Fruit fly (Drosophila melanogaster) whole organism, embryonic: ENCODE measurements around the gene gro.

Experiments
- Abd-B ChIP-seq: fragments of 200-800 bp; sonication (Bioruptor generic); optimal IDR thresholded peaks from 2 replicates; lab custom pipeline; 2018; ENCODE audit warnings: missing biosample characterization, mild to moderate bottlenecking, missing genetic modification characterization, moderate library complexity
- BEAF-32 ChIP-seq: fragments of 200-800 bp; sonication (Bioruptor generic); optimal IDR thresholded peaks from 3 replicates; lab custom pipeline; 2017; ENCODE audit warnings: missing biosample characterization, missing genetic modification characterization, mild to moderate bottlenecking, moderate library complexity, missing genetic modification reagents
- CG10209 ChIP-seq: fragments of 200-800 bp; sonication (Bioruptor generic); optimal IDR thresholded peaks from 3 replicates; lab custom pipeline; 2017; ENCODE audit warnings: missing biosample characterization, mild to moderate bottlenecking, missing genetic modification characterization, missing genetic modification reagents
- CG1024 ChIP-seq: fragments of 200-800 bp; sonication (Bioruptor generic); IDR thresholded peaks from 2 replicates; pipeline ENCODE4 v1.3.6; 2022; ENCODE audit warnings: missing biosample characterization, missing genetic modification characterization
- CG10267 ChIP-seq: fragments of 200-800 bp; sonication (Bioruptor generic); optimal IDR thresholded peaks from 2 replicates; lab custom pipeline; 2018; ENCODE audit warnings: missing biosample characterization, mild to moderate bottlenecking, missing genetic modification characterization, moderate library complexity
- CG10543 ChIP-seq: fragments of 200-800 bp; sonication (Bioruptor generic); optimal IDR thresholded peaks from 3 replicates; lab custom pipeline; 2017; ENCODE audit warnings: missing biosample characterization, mild to moderate bottlenecking, missing genetic modification characterization, moderate library complexity
- CG10654 ChIP-seq: fragments of 200-800 bp; sonication (Bioruptor generic); optimal IDR thresholded peaks from 2 replicates; lab custom pipeline; 2016; ENCODE audit warnings: missing biosample characterization, missing genetic modification characterization
- CG10979 ChIP-seq: fragments of 200-800 bp; sonication (Bioruptor generic); optimal IDR thresholded peaks from 2 replicates; lab custom pipeline; 2018; ENCODE audit warnings: missing biosample characterization, mild to moderate bottlenecking, missing genetic modification characterization, moderate library complexity
- CG11695 ChIP-seq: fragments of 200-800 bp; sonication (Bioruptor generic); IDR thresholded peaks from 3 replicates; pipeline ENCODE4 v1.3.6; 2022; ENCODE audit warnings: missing biosample characterization, missing genetic modification characterization
- CG12236 ChIP-seq: fragments of 200-800 bp; sonication (Bioruptor generic); optimal IDR thresholded peaks from 2 replicates; lab custom pipeline; 2016; ENCODE audit warnings: missing biosample characterization, missing genetic modification characterization
- CG12942 ChIP-seq: fragments of 200-800 bp; sonication (Bioruptor generic); optimal IDR thresholded peaks from 3 replicates; lab custom pipeline; 2016; ENCODE audit warnings: missing biosample characterization, missing genetic modification characterization
- CG15073 ChIP-seq: fragments of 200-800 bp; sonication (Bioruptor generic); optimal IDR thresholded peaks from 2 replicates; lab custom pipeline; 2016; ENCODE audit warnings: missing biosample characterization, missing genetic modification characterization
- CG15514 ChIP-seq: fragments of 200-800 bp; sonication (Bioruptor generic); optimal IDR thresholded peaks from 3 replicates; lab custom pipeline; 2017; ENCODE audit warnings: missing biosample characterization, missing genetic modification characterization, mild to moderate bottlenecking, moderate library complexity, missing genetic modification reagents
- CG3163 ChIP-seq: fragments of 200-800 bp; sonication (Bioruptor generic); optimal IDR thresholded peaks from 3 replicates; lab custom pipeline; 2016; ENCODE audit warnings: missing biosample characterization, missing genetic modification characterization
- CG4820 ChIP-seq: fragments of 200-800 bp; sonication (Bioruptor generic); optimal IDR thresholded peaks from 3 replicates; lab custom pipeline; 2016; ENCODE audit warnings: missing biosample characterization, missing genetic modification characterization
- CG5953 ChIP-seq: fragments of 200-800 bp; sonication (Bioruptor generic); IDR thresholded peaks from 2 replicates; pipeline ENCODE4 v1.3.6; 2022; ENCODE audit warnings: missing biosample characterization, missing genetic modification characterization
- CG6683 ChIP-seq: fragments of 200-800 bp; sonication (Bioruptor generic); optimal IDR thresholded peaks from 2 replicates; lab custom pipeline; 2017; ENCODE audit warnings: missing biosample characterization, mild to moderate bottlenecking, missing genetic modification characterization, missing genetic modification reagents
- CG6813 ChIP-seq: fragments of 200-800 bp; sonication (Bioruptor generic); optimal IDR thresholded peaks from 2 replicates; lab custom pipeline; 2017; ENCODE audit warnings: missing biosample characterization, missing genetic modification characterization, mild to moderate bottlenecking, moderate library complexity, missing genetic modification reagents
- CG7928 ChIP-seq: fragments of 200-800 bp; sonication (Bioruptor generic); optimal IDR thresholded peaks from 2 replicates; lab custom pipeline; 2017; ENCODE audit warnings: missing biosample characterization, mild to moderate bottlenecking, missing genetic modification characterization
- CG9932 ChIP-seq: fragments of 200-800 bp; sonication (Bioruptor generic); IDR thresholded peaks from 2 replicates; pipeline ENCODE4 v1.3.6; 2022; ENCODE audit warnings: missing biosample characterization, missing genetic modification characterization
- Dek ChIP-seq: fragments of 200-800 bp; sonication (Bioruptor generic); optimal IDR thresholded peaks from 3 replicates; lab custom pipeline; 2019; ENCODE audit warnings: missing biosample characterization, mild to moderate bottlenecking, missing genetic modification characterization, moderate library complexity
- Dip2 ChIP-seq: fragments of 200-800 bp; sonication (Bioruptor generic); IDR thresholded peaks from 2 replicates; pipeline ENCODE4 v1.3.6; 2022; ENCODE audit warnings: missing biosample characterization, missing genetic modification characterization
- Dll ChIP-seq: fragments of 200-800 bp; sonication (Bioruptor generic); IDR thresholded peaks from 4 replicates; pipeline ENCODE4 v1.3.6; 2022; ENCODE audit warnings: missing biosample characterization, missing genetic modification characterization; ENCODE audit not compliant: partially characterized antibody
- H15 ChIP-seq: fragments of 200-800 bp; sonication (Bioruptor generic); IDR thresholded peaks from 3 replicates; pipeline ENCODE4 v1.3.6; 2022; ENCODE audit warnings: missing biosample characterization, missing genetic modification characterization
- Mrtf ChIP-seq: fragments of 200-800 bp; sonication (Bioruptor generic); IDR thresholded peaks from 3 replicates; pipeline ENCODE4 v1.3.6; 2022; ENCODE audit warnings: missing biosample characterization, missing genetic modification characterization
- Nf-YC ChIP-seq: fragments of 200-800 bp; optimal IDR thresholded peaks from 3 replicates; lab custom pipeline; 2019; ENCODE audit warnings: missing biosample characterization, mild to moderate bottlenecking, missing genetic modification characterization, moderate library complexity
- Oli ChIP-seq: fragments of 200-800 bp; sonication (Bioruptor generic); optimal IDR thresholded peaks from 2 replicates; lab custom pipeline; 2018; ENCODE audit warnings: missing biosample characterization, mild to moderate bottlenecking, missing genetic modification characterization, moderate library complexity
- Rfx ChIP-seq: fragments of 200-800 bp; sonication (Bioruptor generic); IDR thresholded peaks from 2 replicates; pipeline ENCODE4 v1.3.6; 2022; ENCODE audit warnings: missing biosample characterization, missing genetic modification characterization
- Sox102F ChIP-seq: fragments of 200-800 bp; sonication (Bioruptor generic); optimal IDR thresholded peaks from 2 replicates; lab custom pipeline; 2018; ENCODE audit warnings: missing biosample characterization, mild to moderate bottlenecking, missing genetic modification characterization, moderate library complexity
- Xrp1 ChIP-seq: fragments of 200-800 bp; sonication (Bioruptor generic); IDR thresholded peaks from 2 replicates; pipeline ENCODE4 v1.3.6; 2022; ENCODE audit warnings: missing biosample characterization, missing genetic modification characterization
- amos ChIP-seq: fragments of 200-800 bp; sonication (Bioruptor generic); IDR thresholded peaks from 2 replicates; pipeline ENCODE4 v1.3.6; 2022; ENCODE audit warnings: missing biosample characterization, missing genetic modification characterization; ENCODE audit not compliant: partially characterized antibody
- ara ChIP-seq: fragments of 200-800 bp; sonication (Bioruptor generic); IDR thresholded peaks from 2 replicates; pipeline ENCODE4 v1.3.6; 2022; ENCODE audit warnings: missing biosample characterization, missing genetic modification characterization
- az2 ChIP-seq: fragments of 200-800 bp; sonication (Bioruptor generic); optimal IDR thresholded peaks from 3 replicates; lab custom pipeline; 2016; ENCODE audit warnings: missing biosample characterization, missing genetic modification characterization
- bowl ChIP-seq: fragments of 200-800 bp; sonication (Bioruptor generic); IDR thresholded peaks from 2 replicates; pipeline ENCODE4 v1.3.6; 2022; ENCODE audit warnings: missing biosample characterization, missing genetic modification characterization
- btn ChIP-seq: fragments of 200-800 bp; sonication (Bioruptor generic); optimal IDR thresholded peaks from 2 replicates; lab custom pipeline; 2016; ENCODE audit warnings: missing biosample characterization, missing genetic modification characterization
- cas ChIP-seq: fragments of 200-800 bp; sonication (Bioruptor generic); IDR thresholded peaks from 2 replicates; pipeline ENCODE4 v1.3.6; 2022; ENCODE audit warnings: missing biosample characterization, missing genetic modification characterization
- corto ChIP-seq: fragments of 200-800 bp; sonication (Bioruptor generic); optimal IDR thresholded peaks from 2 replicates; lab custom pipeline; 2016; ENCODE audit warnings: missing biosample characterization, mild to moderate bottlenecking, missing genetic modification characterization, moderate library complexity
- dmrt99B ChIP-seq: fragments of 200-800 bp; sonication (Bioruptor generic); optimal IDR thresholded peaks from 2 replicates; lab custom pipeline; 2018; ENCODE audit warnings: missing biosample characterization, mild to moderate bottlenecking, missing genetic modification characterization, moderate library complexity
- dpn ChIP-seq, 2 experiments: fragments of 200-800 bp; sonication (Bioruptor generic); optimal IDR thresholded peaks; 3 replicates each; lab custom pipeline; 2016; ENCODE audit warnings: missing biosample characterization in 2 of 2, missing genetic modification characterization in 2 of 2
- ems ChIP-seq: fragments of 200-800 bp; sonication (Bioruptor generic); optimal IDR thresholded peaks from 3 replicates; lab custom pipeline; 2016; ENCODE audit warnings: missing biosample characterization, missing genetic modification characterization
- fd3F ChIP-seq: fragments of 200-800 bp; sonication (Bioruptor generic); optimal IDR thresholded peaks from 2 replicates; lab custom pipeline; 2018; ENCODE audit warnings: missing biosample characterization, mild to moderate bottlenecking, missing genetic modification characterization, moderate library complexity
- gsb ChIP-seq: fragments of 200-800 bp; sonication (Bioruptor generic); IDR thresholded peaks from 2 replicates; pipeline ENCODE4 v1.3.6; 2022; ENCODE audit warnings: missing biosample characterization, missing genetic modification characterization
- luna ChIP-seq: fragments of 200-800 bp; sonication (Bioruptor generic); optimal IDR thresholded peaks from 2 replicates; lab custom pipeline; 2016; ENCODE audit warnings: missing biosample characterization, missing genetic modification characterization
- pho ChIP-seq: fragments of 200-800 bp; sonication (Bioruptor generic); optimal IDR thresholded peaks from 2 replicates; lab custom pipeline; 2016; ENCODE audit warnings: missing biosample characterization, missing genetic modification characterization
- ro ChIP-seq: fragments of 200-800 bp; sonication (Bioruptor generic); IDR thresholded peaks from 2 replicates; pipeline ENCODE4 v1.3.6; 2022; ENCODE audit warnings: missing biosample characterization, missing genetic modification characterization
- scrt ChIP-seq: fragments of 200-800 bp; sonication (Bioruptor generic); optimal IDR thresholded peaks from 2 replicates; lab custom pipeline; 2018; ENCODE audit warnings: missing biosample characterization, mild to moderate bottlenecking, missing genetic modification characterization, moderate library complexity
- ssp ChIP-seq: fragments of 200-800 bp; sonication (Bioruptor generic); IDR thresholded peaks from 2 replicates; pipeline ENCODE4 v1.3.6; 2022; ENCODE audit warnings: missing biosample characterization, missing genetic modification characterization
- sug ChIP-seq: fragments of 200-800 bp; optimal IDR thresholded peaks from 2 replicates; lab custom pipeline; 2019; ENCODE audit warnings: missing biosample characterization, mild to moderate bottlenecking, missing genetic modification characterization, moderate library complexity
- vfl ChIP-seq: fragments of 200-800 bp; sonication (Bioruptor generic); optimal IDR thresholded peaks from 2 replicates; lab custom pipeline; 2016; ENCODE audit warnings: missing biosample characterization, missing genetic modification characterization
- vvl ChIP-seq: fragments of 200-800 bp; sonication (Bioruptor generic); IDR thresholded peaks from 2 replicates; pipeline ENCODE4 v1.3.6; 2022; ENCODE audit warnings: missing biosample characterization, missing genetic modification characterization

gro gene

DNA sequence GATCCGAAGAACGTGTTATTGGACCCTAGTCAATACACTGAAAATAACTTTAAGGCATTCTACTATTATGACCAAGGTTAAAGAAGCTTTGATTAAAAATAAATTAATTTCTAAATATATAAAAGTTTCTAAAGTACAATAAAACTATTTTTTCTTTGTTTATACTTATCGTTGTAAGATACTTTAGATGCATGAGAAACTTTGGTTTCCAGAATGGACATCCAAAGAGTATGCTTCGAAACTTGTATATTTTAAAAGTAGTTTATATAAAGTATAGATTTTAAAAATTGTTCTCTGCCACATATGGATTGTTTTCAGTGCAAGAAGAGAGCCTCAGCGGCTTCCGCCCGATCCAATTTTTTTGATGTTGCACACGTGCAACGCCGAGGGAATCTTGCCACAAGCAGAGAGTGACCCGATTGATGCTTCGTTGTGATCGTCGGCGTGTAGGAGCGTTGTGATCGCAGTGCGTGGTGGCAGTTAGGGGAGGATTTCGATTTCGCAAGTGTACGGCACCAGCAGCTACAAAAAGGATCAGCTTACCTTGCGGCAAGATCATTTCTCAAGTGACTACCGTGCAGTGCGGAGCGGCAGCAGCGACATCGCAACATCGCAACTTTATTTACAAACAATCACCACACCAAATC is 44.3 kb upstream of the gro start:
- TF ChIP-seq CG15073, result peak; percentile 10
- no peak for TF ChIP-seq CG10543
- TF ChIP-seq H15 (GFP tag; lab: Robert Waterston, UW), result no peak
- peak; percentile 69 for TF ChIP-seq ara (GFP tag; lab: Robert Waterston, UW)
- no peak for TF ChIP-seq vfl
- TF ChIP-seq scrt, result peak; percentile 11
- TF ChIP-seq ro (GFP tag; lab: Robert Waterston, UW), result no peak; the same call in 1 of the 2 replicates
- TF ChIP-seq Dek, result no peak
- TF ChIP-seq Mrtf (GFP tag; lab: Robert Waterston, UW), result no peak
- no peak for TF ChIP-seq luna
- TF ChIP-seq CG15514 (GFP tag; lab: Kevin White, UChicago), result no peak
- peak in 1 of 2 experiments; percentile 47 for TF ChIP-seq dpn (GFP tag; optimal IDR thresholded peaks at IDR 0.05; lab: Kevin White, UChicago)
- peak; percentile 60 for TF ChIP-seq ssp (GFP tag; lab: Robert Waterston, UW)
- TF ChIP-seq Nf-YC (tag; lab: Kevin White, UChicago), result peak; percentile 23
- peak; percentile 91 for TF ChIP-seq CG10267 (tag; lab: Kevin White, UChicago)
- TF ChIP-seq CG3163, result no peak
- TF ChIP-seq CG12942, result peak; percentile 52
- no peak for TF ChIP-seq gsb (GFP tag; lab: Robert Waterston, UW)
- TF ChIP-seq CG11695 (GFP tag; lab: Robert Waterston, UW), result peak; percentile 71
- peak; percentile 87 for TF ChIP-seq Sox102F (GFP tag; lab: Kevin White, UChicago)
- TF ChIP-seq CG10209 (GFP tag; lab: Kevin White, UChicago), result peak; percentile 83
- no peak for TF ChIP-seq sug (tag; lab: Kevin White, UChicago)
- peak; percentile 95 for TF ChIP-seq Xrp1 (GFP tag; lab: Robert Waterston, UW)
- TF ChIP-seq Abd-B (GFP tag; lab: Kevin White, UChicago), result peak; percentile 80
- peak; percentile 92 for TF ChIP-seq CG10979 (tag; lab: Kevin White, UChicago)
- TF ChIP-seq dmrt99B (tag; lab: Kevin White, UChicago), result peak; percentile 84
- TF ChIP-seq CG6813, result peak; percentile 74
- TF ChIP-seq cas (GFP tag; lab: Robert Waterston, UW), result no peak
- TF ChIP-seq pho, result no peak
- no peak for TF ChIP-seq ems (GFP tag; lab: Kevin White, UChicago)
- TF ChIP-seq amos (GFP tag; lab: Robert Waterston, UW), result no peak
- no peak for TF ChIP-seq Dll
- no peak for TF ChIP-seq btn
- peak; percentile 79 for TF ChIP-seq corto
- TF ChIP-seq CG12236, result no peak
- TF ChIP-seq CG10654 (GFP tag; lab: Kevin White, UChicago), result peak; percentile 55
- no peak for TF ChIP-seq CG6683 (GFP tag; lab: Kevin White, UChicago)
- no peak for TF ChIP-seq CG5953 (GFP tag; lab: Robert Waterston, UW)
- TF ChIP-seq az2 (GFP tag; lab: Kevin White, UChicago), result peak; percentile 86
- TF ChIP-seq BEAF-32 (GFP tag; lab: Kevin White, UChicago), result no peak
- no peak for TF ChIP-seq CG9932 (GFP tag; lab: Robert Waterston, UW)
- TF ChIP-seq CG1024, result peak; percentile 10; the same call in 1 of the 2 replicates
- peak; percentile 70; the same call in 1 of the 2 replicates for TF ChIP-seq vvl (GFP tag; lab: Robert Waterston, UW)
- no peak for TF ChIP-seq fd3F
- peak; percentile 88 for TF ChIP-seq Oli
- no peak for TF ChIP-seq CG7928 (GFP tag; lab: Kevin White, UChicago)
- TF ChIP-seq bowl (GFP tag; lab: Robert Waterston, UW), result no peak
- TF ChIP-seq Dip2, result no peak
- TF ChIP-seq Rfx (GFP tag; lab: Robert Waterston, UW), result no peak
- peak; percentile 76 for TF ChIP-seq CG4820 (GFP tag; lab: Kevin White, UChicago)
